Fruit fly (Drosophila melanogaster) whole organism, wandering third instar larva: ENCODE data around the gene Odj.
A peak's percentile ranks its signal among the peaks of the same experiment; 100 is the strongest.

Source experiments
- Abd-B ChIP-seq: fragments of >200 bp; optimal IDR thresholded peaks from 2 replicates; lab custom pipeline; 2017; ENCODE audit warnings: missing biosample characterization, missing genetic modification characterization
- CG32264 ChIP-seq: fragments of 200-800 bp; sonication (Bioruptor generic); optimal IDR thresholded peaks from 2 replicates; lab custom pipeline; 2016; ENCODE audit warnings: missing biosample characterization, missing genetic modification characterization
- CG9705 ChIP-seq: fragments of 200-800 bp; sonication (Bioruptor generic); optimal IDR thresholded peaks from 2 replicates; lab custom pipeline; 2018; ENCODE audit warnings: missing biosample characterization, mild to moderate bottlenecking, missing genetic modification characterization
- Dif ChIP-seq: fragments of 200-275, 200-300 bp; sonication (Bioruptor generic); optimal IDR thresholded peaks from 2 replicates; lab custom pipeline; 2018; ENCODE audit warnings: missing biosample characterization, missing genetic modification characterization; ENCODE audit not compliant: partially characterized antibody
- GATAd ChIP-seq: sonication (Bioruptor generic); optimal IDR thresholded peaks from 2 replicates; lab custom pipeline; 2016; ENCODE audit warnings: missing biosample characterization, missing genetic modification characterization
- HLH106 ChIP-seq: fragments of 200-800 bp; optimal IDR thresholded peaks from 3 replicates; lab custom pipeline; 2019; ENCODE audit warnings: missing biosample characterization, mild to moderate bottlenecking, missing genetic modification characterization, moderate library complexity
- Hnf4 ChIP-seq: fragments of 200-800 bp; sonication (Bioruptor generic); optimal IDR thresholded peaks from 2 replicates; lab custom pipeline; 2016; ENCODE audit warnings: missing biosample characterization, mild to moderate bottlenecking, missing genetic modification characterization
- Hr83 ChIP-seq: fragments of 200-300 bp; sonication (Bioruptor generic); optimal IDR thresholded peaks from 2 replicates; lab custom pipeline; 2016; ENCODE audit warnings: missing biosample characterization, mild to moderate bottlenecking, missing genetic modification characterization, moderate library complexity; ENCODE audit not compliant: poor library complexity, severe bottlenecking
- Jra ChIP-seq: sonication (Bioruptor generic); optimal IDR thresholded peaks from 2 replicates; lab custom pipeline; 2016; ENCODE audit warnings: missing biosample characterization, missing genetic modification characterization
- Mio ChIP-seq: sonication (Bioruptor generic); optimal IDR thresholded peaks from 2 replicates; lab custom pipeline; 2016; ENCODE audit warnings: missing biosample characterization, missing genetic modification characterization
- Myc ChIP-seq: fragments of >200 bp; optimal IDR thresholded peaks from 2 replicates; lab custom pipeline; 2017
- N ChIP-seq: fragments of >200 bp; optimal IDR thresholded peaks from 2 replicates; lab custom pipeline; 2018; ENCODE audit warnings: missing biosample characterization, missing external identifiers, missing genetic modification characterization
- OdsH ChIP-seq: fragments of 200-800 bp; sonication (Bioruptor generic); optimal IDR thresholded peaks from 2 replicates; lab custom pipeline; 2016; ENCODE audit warnings: missing biosample characterization, mild to moderate bottlenecking, missing genetic modification characterization
- Rel ChIP-seq, 2 experiments: fragments of 200-800 bp; sonication (Bioruptor generic) in 1 of 2; optimal IDR thresholded peaks; 2 replicates in 1 of 2; 3 replicates in 1 of 2; lab custom pipeline; 2016 to 2019; ENCODE audit warnings: mild to moderate bottlenecking in 2 of 2, missing biosample characterization in 2 of 2, missing genetic modification characterization in 2 of 2, moderate library complexity in 1 of 2
- Sp1 ChIP-seq: fragments of 200-800 bp; sonication (Bioruptor generic); optimal IDR thresholded peaks from 3 replicates; lab custom pipeline; 2019; ENCODE audit warnings: missing biosample characterization, mild to moderate bottlenecking, missing genetic modification characterization, moderate library complexity
- Vsx2 ChIP-seq: fragments of 200-300, 225-300 bp; sonication (Bioruptor generic); optimal IDR thresholded peaks from 2 replicates; lab custom pipeline; 2018; ENCODE audit warnings: missing biosample characterization, missing genetic modification characterization; ENCODE audit not compliant: partially characterized antibody
- br ChIP-seq: fragments of 200-800 bp; sonication (Bioruptor generic); optimal IDR thresholded peaks from 2 replicates; lab custom pipeline; 2016; ENCODE audit warnings: missing biosample characterization, missing genetic modification characterization
- brk ChIP-seq: fragments of 200-800 bp; sonication (Bioruptor generic); optimal IDR thresholded peaks from 2 replicates; lab custom pipeline; 2016; ENCODE audit warnings: missing biosample characterization, mild to moderate bottlenecking, missing genetic modification characterization
- dl ChIP-seq, 2 experiments: fragments of 175-275, 200-275 bp in 1 of 2; fragments of 200-275 bp in 1 of 2; sonication (Bioruptor generic); optimal IDR thresholded peaks; lab custom pipeline; 2018; ENCODE audit warnings: mild to moderate bottlenecking in 2 of 2, missing biosample characterization in 2 of 2, missing genetic modification characterization in 2 of 2, moderate library complexity in 2 of 2; ENCODE audit not compliant: partially characterized antibody in 2 of 2, insufficient read depth in 1 of 2
- dmrt93B ChIP-seq: fragments of 200-800 bp; sonication (Bioruptor generic); optimal IDR thresholded peaks from 2 replicates; lab custom pipeline; 2018; ENCODE audit warnings: missing biosample characterization, mild to moderate bottlenecking, missing genetic modification characterization
- dsf ChIP-seq: sonication (Bioruptor generic); optimal IDR thresholded peaks from 2 replicates; lab custom pipeline; 2016; ENCODE audit warnings: missing biosample characterization, missing genetic modification characterization, borderline replicate concordance
- ey ChIP-seq: fragments of 200-800 bp; sonication (Bioruptor generic); optimal IDR thresholded peaks from 2 replicates; lab custom pipeline; 2016; ENCODE audit warnings: missing biosample characterization, missing genetic modification characterization
- foxo ChIP-seq, 2 experiments: fragments of 200-800 bp; sonication (Bioruptor generic); optimal IDR thresholded peaks; 2 replicates in 1 of 2; 3 replicates in 1 of 2; lab custom pipeline; 2016 to 2017; ENCODE audit warnings: missing biosample characterization in 2 of 2, missing genetic modification characterization in 2 of 2
- fru ChIP-seq: fragments of 200-800 bp; sonication (Bioruptor generic); optimal IDR thresholded peaks from 3 replicates; lab custom pipeline; 2016; ENCODE audit warnings: missing biosample characterization, mild to moderate bottlenecking, missing genetic modification characterization
- h ChIP-seq: fragments of 200-800 bp; sonication (Bioruptor generic); optimal IDR thresholded peaks from 3 replicates; lab custom pipeline; 2016; ENCODE audit warnings: missing biosample characterization, mild to moderate bottlenecking, missing genetic modification characterization
- jim ChIP-seq: fragments of 175-275, 200-325 bp; sonication (Bioruptor generic); optimal IDR thresholded peaks from 2 replicates; lab custom pipeline; 2016; ENCODE audit warnings: missing biosample characterization, mild to moderate bottlenecking, missing genetic modification characterization
- lola ChIP-seq: fragments of >200 bp; optimal IDR thresholded peaks from 2 replicates; lab custom pipeline; 2017; ENCODE audit warnings: missing biosample characterization, missing genetic modification characterization
- pan ChIP-seq: fragments of >200 bp; optimal IDR thresholded peaks from 2 replicates; lab custom pipeline; 2017
- psq ChIP-seq: fragments of 200-800 bp; sonication (Bioruptor generic); optimal IDR thresholded peaks from 3 replicates; lab custom pipeline; 2017; ENCODE audit warnings: missing biosample characterization, mild to moderate bottlenecking, missing genetic modification characterization, moderate library complexity
- rgr ChIP-seq: fragments of 200-800 bp; sonication (Bioruptor generic); optimal IDR thresholded peaks from 3 replicates; lab custom pipeline; 2016; ENCODE audit warnings: missing biosample characterization, mild to moderate bottlenecking, missing genetic modification characterization
- sage ChIP-seq: fragments of 200-800 bp; sonication (Bioruptor generic); optimal IDR thresholded peaks from 2 replicates; lab custom pipeline; 2016; ENCODE audit warnings: missing biosample characterization, mild to moderate bottlenecking, missing genetic modification characterization
- sv ChIP-seq: fragments of 200-800 bp; sonication (Bioruptor generic); optimal IDR thresholded peaks from 3 replicates; lab custom pipeline; 2016; ENCODE audit warnings: missing biosample characterization, missing genetic modification characterization
- tai ChIP-seq: sonication (Bioruptor generic); optimal IDR thresholded peaks from 2 replicates; lab custom pipeline; 2016; ENCODE audit warnings: missing biosample characterization, missing genetic modification characterization
- woc ChIP-seq: sonication (Bioruptor generic); optimal IDR thresholded peaks from 2 replicates; lab custom pipeline; 2016; ENCODE audit warnings: missing biosample characterization, mild to moderate bottlenecking, missing genetic modification characterization

Gene Odj

dm6 chr3R:17814191-17814923, 5.3 kb upstream of the Odj start:
- TF ChIP-seq Mio: no peak

dm6 chr3R:17812477-17812876, 3.5 kb upstream of the Odj start:
- TF ChIP-seq h (GFP tag; lab: Kevin White, UChicago) (no peak), OdsH (GFP tag; lab: Kevin White, UChicago) (no peak), Vsx2 (no peak), ey (no peak), Hr83 (GFP tag; lab: Kevin White, UChicago) (no peak), brk (GFP tag; lab: Kevin White, UChicago) (no peak), fru (no peak), dsf (GFP tag; lab: Kevin White, UChicago) (no peak), pan (lab: Kevin White, UChicago) (no peak), Mio (no peak), GATAd (GFP tag; lab: Kevin White, UChicago) (no peak), N (GFP tag; lab: Kevin White, UChicago) (no peak), rgr (no peak), Hnf4 (GFP tag; lab: Kevin White, UChicago) (no peak), Abd-B (GFP tag; lab: Kevin White, UChicago) (no peak), Sp1 (no peak), lola (GFP tag; lab: Kevin White, UChicago) (no peak), br (GFP tag; lab: Kevin White, UChicago) (no peak), Jra (GFP tag; lab: Kevin White, UChicago) (no peak)
- TF ChIP-seq, all 38 proteins: peak for 0

DNA sequence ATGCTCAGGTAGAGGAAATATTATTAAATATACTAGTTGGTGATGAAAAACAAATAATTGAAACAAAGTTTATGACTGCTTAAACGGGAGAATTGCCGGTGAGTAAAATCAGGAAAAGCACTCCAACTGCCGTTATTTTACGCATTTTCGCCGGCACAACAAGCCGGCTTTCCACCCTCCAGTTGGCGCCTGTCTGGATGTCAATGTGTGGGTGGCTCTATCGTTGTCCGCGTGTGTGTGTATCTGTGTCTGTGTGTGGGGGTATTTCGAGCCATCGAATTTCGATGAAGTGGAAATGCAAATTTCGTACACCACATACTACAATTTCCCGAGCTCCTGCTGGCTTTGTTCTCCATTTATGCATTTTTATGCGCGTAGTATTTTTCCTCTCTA, 2.7 kb upstream of the Odj start:
- TF ChIP-seq fru (no peak), brk (GFP tag; lab: Kevin White, UChicago) (no peak), foxo (GFP tag; optimal IDR thresholded peaks at IDR 0.05; lab: Kevin White, UChicago) (no peak), sv (no peak), Jra (GFP tag; lab: Kevin White, UChicago) (no peak), h (GFP tag; lab: Kevin White, UChicago) (no peak), dl (GFP tag; optimal IDR thresholded peaks at IDR 0.05; lab: Kevin White, UChicago; ENCODE audit: insufficient read depth in 1 of 2, partially characterized antibody in 2 of 2) (no peak), rgr (no peak), Myc (lab: Kevin White, UChicago) (no peak), jim (GFP tag; lab: Kevin White, UChicago) (no peak), Hnf4 (GFP tag; lab: Kevin White, UChicago) (no peak), Rel (GFP tag; optimal IDR thresholded peaks at IDR 0.05; lab: Kevin White, UChicago) (no peak), Rel (tag; optimal IDR thresholded peaks at IDR 0.05; lab: Kevin White, UChicago) (no peak), ey (no peak), Dif (GFP tag; lab: Kevin White, UChicago) (no peak)

dm6 chr3R:17810951-17811706, 2.1 kb upstream of the Odj start, which contains the start of the genes Alg1 and tinc:
TSS of gene Alg1 (minus strand) at chr3R:17811134.
TSS of gene tinc (plus strand) at chr3R:17811541.
- TF ChIP-seq CG9705 (GFP tag; lab: Kevin White, UChicago) (peak; percentile 19), Sp1 (peak; percentile 74), dl (GFP tag; optimal IDR thresholded peaks at IDR 0.05; lab: Kevin White, UChicago; ENCODE audit: insufficient read depth in 1 of 2, partially characterized antibody in 2 of 2) (no peak), HLH106 (tag; lab: Kevin White, UChicago) (peak; percentile 82), Myc (lab: Kevin White, UChicago) (peak; percentile 41), psq (GFP tag; lab: Kevin White, UChicago) (peak; percentile 48), Vsx2 (no peak), sage (GFP tag; lab: Kevin White, UChicago) (no peak), jim (GFP tag; lab: Kevin White, UChicago) (no peak), Mio (no peak), CG32264 (GFP tag; lab: Kevin White, UChicago) (no peak), Dif (GFP tag; lab: Kevin White, UChicago) (no peak), dmrt93B (GFP tag; lab: Kevin White, UChicago) (no peak), Jra (GFP tag; lab: Kevin White, UChicago) (peak; percentile 37), Rel (GFP tag; optimal IDR thresholded peaks at IDR 0.05; lab: Kevin White, UChicago) (no peak), Rel (tag; optimal IDR thresholded peaks at IDR 0.05; lab: Kevin White, UChicago) (peak; percentile 37), h (GFP tag; lab: Kevin White, UChicago) (no peak), Hnf4 (GFP tag; lab: Kevin White, UChicago) (no peak), dsf (GFP tag; lab: Kevin White, UChicago) (peak; percentile 21), br (GFP tag; lab: Kevin White, UChicago) (no peak), foxo (GFP tag; optimal IDR thresholded peaks at IDR 0.05; lab: Kevin White, UChicago) (peak in 1 of 2 experiments; percentile 78), woc (no peak), fru (peak; percentile 13), sv (peak; percentile 58), N (GFP tag; lab: Kevin White, UChicago) (no peak), ey (peak; percentile 53), GATAd (GFP tag; lab: Kevin White, UChicago) (no peak), rgr (peak; percentile 60), OdsH (GFP tag; lab: Kevin White, UChicago) (peak; percentile 64), tai (GFP tag; lab: Kevin White, UChicago) (no peak), brk (GFP tag; lab: Kevin White, UChicago) (no peak)
